Worm (Caenorhabditis elegans) whole organism, L4 larva: ENCODE measurements around the gene ram-2.

Source experiments
- ama-1 ChIP-seq: fragments of 150-350 bp; optimal IDR thresholded peaks from 2 replicates; lab custom pipeline; 2014; ENCODE audit warnings: inconsistent platforms, mixed read lengths
- mep-1 ChIP-seq: fragments of 150-350 bp; sonication (generic microtip); optimal IDR thresholded peaks from 3 replicates; lab custom pipeline; 2014; ENCODE audit warnings: missing biosample characterization, missing genetic modification characterization
- nhr-237 ChIP-seq: sonication (generic microtip); optimal IDR thresholded peaks from 2 replicates; lab custom pipeline; 2017; ENCODE audit warnings: missing biosample characterization, missing genetic modification characterization

DNA sequence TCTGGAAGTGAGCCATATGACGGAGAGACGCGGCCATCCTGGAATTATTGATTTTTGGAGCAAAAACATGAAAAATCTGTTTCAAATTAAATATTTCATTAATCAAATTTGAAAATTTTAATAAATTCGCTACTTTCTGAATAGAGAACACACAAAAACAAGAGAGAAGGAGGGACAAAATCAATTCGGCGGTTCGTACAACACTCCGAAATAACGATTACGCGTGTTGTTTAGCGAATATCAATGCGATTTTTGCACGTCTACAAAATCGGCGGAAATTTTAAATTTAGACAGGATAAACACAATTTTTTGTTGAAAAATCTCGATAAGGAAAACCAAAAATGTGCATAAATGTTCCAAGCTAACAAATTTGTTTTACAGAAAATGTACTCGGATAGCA lies 33.2 kb upstream of the ram-2 start, which contains the start of the genes sdhd-1 and ilkp-1:
- TF ChIP-seq mep-1 (tag; lab: Kevin White, UChicago) (no peak), nhr-237 (no peak), ama-1 (lab: Kevin White, UChicago) (no peak)
